Worm (Caenorhabditis elegans) whole organism, L4 larva: ENCODE results near the gene Y116F11B.2.

Experiments
- ceh-82 ChIP-seq: sonication (generic microtip); optimal IDR thresholded peaks from 2 replicates; lab custom pipeline; 2017; ENCODE audit warnings: missing biosample characterization, missing genetic modification characterization
- hif-1 ChIP-seq, 2 experiments: sonication (generic microtip); optimal IDR thresholded peaks; 2 replicates each; lab custom pipeline; 2016 to 2017; ENCODE audit warnings: missing compliant biosample characterization in 2 of 2, missing genetic modification characterization in 2 of 2, missing genetic modification reagents in 2 of 2, missing genotype in 2 of 2, mild to moderate bottlenecking in 1 of 2
- hlh-30 ChIP-seq: sonication (generic microtip); optimal IDR thresholded peaks from 2 replicates; lab custom pipeline; 2017; ENCODE audit warnings: antibody characterized with exemption, mild to moderate bottlenecking, missing genetic modification characterization, missing compliant biosample characterization; ENCODE audit not compliant: insufficient read depth
- mdl-1 ChIP-seq, 2 experiments: fragments of 150-350 bp in 1 of 2; sonication (generic microtip) in 1 of 2; optimal IDR thresholded peaks; 2 replicates each; lab custom pipeline; 2014 to 2017; ENCODE audit warnings: missing biosample characterization in 2 of 2, missing genetic modification characterization in 2 of 2

ce11 chrV:19790248-19790647 is 10.7 kb downstream of the Y116F11B.2 start:
- TF ChIP-seq ceh-82 (tag; lab: Kevin White, UChicago) (no peak), hlh-30 (tag; lab: Kevin White, UChicago) (no peak), mdl-1 (tag; optimal IDR thresholded peaks at IDR 0.05; lab: Kevin White, UChicago) (no peak), hif-1 (tag; optimal IDR thresholded peaks at IDR 0.05; lab: Kevin White, UChicago) (no peak)
